Worm (Caenorhabditis elegans) whole organism, L2 larva: Measurements from ENCODE around the gene cnb-1.
A peak's percentile ranks its signal among the peaks of the same experiment; 100 is the strongest.

Experiments used
- C34F6.9 ChIP-seq: fragments of 150-350 bp; optimal IDR thresholded peaks from 2 replicates; lab custom pipeline; 2014; ENCODE audit warnings: missing biosample characterization, missing genetic modification characterization
- F13H6.1 ChIP-seq: sonication (generic microtip); optimal IDR thresholded peaks from 2 replicates; lab custom pipeline; 2016; ENCODE audit warnings: missing genetic modification characterization, missing compliant biosample characterization
- R02D3.7 ChIP-seq: fragments of 150-350 bp; optimal IDR thresholded peaks from 2 replicates; lab custom pipeline; 2014; ENCODE audit warnings: missing biosample characterization, missing genetic modification characterization
- Y55F3AM.14 ChIP-seq: fragments of 200-800 bp; sonication (Bioruptor generic); optimal IDR thresholded peaks from 2 replicates; lab custom pipeline; 2018; ENCODE audit warnings: mild to moderate bottlenecking, missing genetic modification characterization, missing compliant biosample characterization
- ZK546.5 ChIP-seq: sonication (generic microtip); optimal IDR thresholded peaks from 2 replicates; lab custom pipeline; 2017; ENCODE audit warnings: missing biosample characterization, missing genetic modification characterization
- alr-1 ChIP-seq: fragments of 150-350 bp; optimal IDR thresholded peaks from 2 replicates; lab custom pipeline; 2014; ENCODE audit warnings: missing biosample characterization, missing genetic modification characterization
- aly-2 ChIP-seq: fragments of 150-350 bp; optimal IDR thresholded peaks from 2 replicates; lab custom pipeline; 2014; ENCODE audit warnings: missing biosample characterization, missing genetic modification characterization
- ama-1 ChIP-seq: fragments of 150-350 bp; optimal IDR thresholded peaks from 2 replicates; lab custom pipeline; 2018; ENCODE audit warnings: inconsistent platforms
- blmp-1 ChIP-seq: sonication (generic microtip); optimal IDR thresholded peaks from 2 replicates; lab custom pipeline; 2017; ENCODE audit warnings: missing genetic modification characterization, mild to moderate bottlenecking, missing compliant biosample characterization, antibody characterized with exemption, moderate library complexity; ENCODE audit not compliant: insufficient read depth
- ceh-16 ChIP-seq: fragments of 150-350 bp; optimal IDR thresholded peaks from 2 replicates; lab custom pipeline; 2014; ENCODE audit warnings: missing biosample characterization, missing genetic modification characterization
- ceh-82 ChIP-seq: fragments of 150-350 bp; optimal IDR thresholded peaks from 2 replicates; lab custom pipeline; 2014; ENCODE audit warnings: missing biosample characterization, missing genetic modification characterization
- crh-2 ChIP-seq: sonication (generic microtip); optimal IDR thresholded peaks from 2 replicates; lab custom pipeline; 2017; ENCODE audit warnings: missing biosample characterization, missing genetic modification characterization
- dmd-4 ChIP-seq: sonication (generic microtip); optimal IDR thresholded peaks from 2 replicates; lab custom pipeline; 2017; ENCODE audit warnings: missing biosample characterization, missing genetic modification characterization
- egl-27 ChIP-seq: sonication (generic microtip); optimal IDR thresholded peaks from 3 replicates; lab custom pipeline; 2017; ENCODE audit warnings: missing biosample characterization, missing genetic modification reagents, missing genetic modification characterization
- elt-1 ChIP-seq: fragments of 150-350 bp; optimal IDR thresholded peaks from 2 replicates; lab custom pipeline; 2014; ENCODE audit warnings: missing biosample characterization, missing genetic modification characterization
- elt-3 ChIP-seq: sonication (generic microtip); optimal IDR thresholded peaks from 2 replicates; lab custom pipeline; 2017; ENCODE audit warnings: missing biosample characterization, missing genetic modification characterization
- fos-1 ChIP-seq: fragments of 150-350 bp; optimal IDR thresholded peaks from 2 replicates; lab custom pipeline; 2014; ENCODE audit warnings: missing biosample characterization, missing genetic modification characterization
- gmeb-1 ChIP-seq: fragments of 150-350 bp; optimal IDR thresholded peaks from 2 replicates; lab custom pipeline; 2014; ENCODE audit warnings: missing biosample characterization, missing genetic modification characterization
- lin-11 ChIP-seq: fragments of 150-350 bp; sonication (generic microtip); optimal IDR thresholded peaks from 2 replicates; lab custom pipeline; 2014; ENCODE audit warnings: missing biosample characterization, missing genetic modification characterization, inconsistent platforms, mixed read lengths
- lin-13 ChIP-seq: fragments of 150-350 bp; optimal IDR thresholded peaks from 2 replicates; lab custom pipeline; 2014; ENCODE audit warnings: missing biosample characterization, missing genetic modification reagents, missing genetic modification characterization
- lin-39 ChIP-seq: fragments of 150-350 bp; optimal IDR thresholded peaks from 2 replicates; lab custom pipeline; 2014; ENCODE audit warnings: missing biosample characterization, missing genetic modification reagents, missing genetic modification characterization
- lsy-2 ChIP-seq, 2 experiments: fragments of 150-350 bp in 1 of 2; sonication (generic microtip) in 1 of 2; optimal IDR thresholded peaks; 2 replicates each; lab custom pipeline; 2014 to 2017; ENCODE audit warnings: missing biosample characterization in 2 of 2, missing genetic modification characterization in 2 of 2
- mab-5 ChIP-seq: fragments of 150-350 bp; optimal IDR thresholded peaks from 2 replicates; lab custom pipeline; 2014; ENCODE audit warnings: missing biosample characterization, missing genetic modification characterization
- mbf-1 ChIP-seq: sonication (generic microtip); optimal IDR thresholded peaks from 2 replicates; lab custom pipeline; 2017; ENCODE audit warnings: missing biosample characterization, missing genetic modification characterization
- mdl-1 ChIP-seq, 2 experiments: fragments of 150-350 bp in 1 of 2; sonication (generic microtip) in 1 of 2; optimal IDR thresholded peaks; 2 replicates each; lab custom pipeline; 2017; ENCODE audit warnings: missing biosample characterization in 2 of 2, missing genetic modification characterization in 2 of 2
- nhr-10 ChIP-seq: sonication (generic microtip); optimal IDR thresholded peaks from 2 replicates; lab custom pipeline; 2017; ENCODE audit warnings: missing biosample characterization, missing genetic modification characterization
- nhr-11 ChIP-seq: fragments of 150-350 bp; optimal IDR thresholded peaks from 2 replicates; lab custom pipeline; 2014; ENCODE audit warnings: missing biosample characterization, missing genetic modification characterization
- nhr-12 ChIP-seq: fragments of 150-350 bp; optimal IDR thresholded peaks from 2 replicates; lab custom pipeline; 2014; ENCODE audit warnings: missing biosample characterization, missing genetic modification characterization
- nhr-129 ChIP-seq: fragments of 150-350 bp; optimal IDR thresholded peaks from 2 replicates; lab custom pipeline; 2014; ENCODE audit warnings: missing biosample characterization, missing genetic modification characterization
- nhr-21 ChIP-seq: fragments of 150-350 bp; optimal IDR thresholded peaks from 2 replicates; lab custom pipeline; 2014; ENCODE audit warnings: missing biosample characterization, missing genetic modification characterization
- nhr-23 ChIP-seq: fragments of 150-350 bp; optimal IDR thresholded peaks from 2 replicates; lab custom pipeline; 2014; ENCODE audit warnings: missing biosample characterization, missing genetic modification reagents, missing genetic modification characterization
- nhr-237 ChIP-seq: fragments of 150-350 bp; optimal IDR thresholded peaks from 2 replicates; lab custom pipeline; 2014; ENCODE audit warnings: missing biosample characterization, missing genetic modification characterization
- nhr-25 ChIP-seq: fragments of 150-350 bp; sonication (generic microtip); optimal IDR thresholded peaks from 3 replicates; lab custom pipeline; 2014; ENCODE audit warnings: missing biosample characterization, missing genetic modification characterization
- nhr-6 ChIP-seq: fragments of 150-350 bp; optimal IDR thresholded peaks from 2 replicates; lab custom pipeline; 2014; ENCODE audit warnings: missing biosample characterization, missing genetic modification characterization
- nhr-77 ChIP-seq: fragments of 150-350 bp; optimal IDR thresholded peaks from 2 replicates; lab custom pipeline; 2014; ENCODE audit warnings: missing biosample characterization, missing genetic modification characterization
- peb-1 ChIP-seq: fragments of 150-350 bp; optimal IDR thresholded peaks from 2 replicates; lab custom pipeline; 2014; ENCODE audit warnings: missing biosample characterization, missing genetic modification characterization
- sem-4 ChIP-seq: fragments of 150-350 bp; optimal IDR thresholded peaks from 2 replicates; lab custom pipeline; 2014; ENCODE audit warnings: missing biosample characterization, missing genetic modification reagents, missing genetic modification characterization
- skn-1 ChIP-seq: sonication (generic microtip); optimal IDR thresholded peaks from 2 replicates; lab custom pipeline; 2017; ENCODE audit warnings: missing biosample characterization, missing genetic modification characterization
- sma-3 ChIP-seq: sonication (generic microtip); optimal IDR thresholded peaks from 2 replicates; lab custom pipeline; 2016; ENCODE audit warnings: missing genetic modification reagents, missing genetic modification characterization, missing compliant biosample characterization
- sma-9 ChIP-seq, 2 experiments: fragments of 150-350 bp in 1 of 2; sonication (generic microtip) in 1 of 2; optimal IDR thresholded peaks; 2 replicates each; lab custom pipeline; 2014 to 2016; ENCODE audit warnings: missing genetic modification characterization in 2 of 2, mild to moderate bottlenecking in 1 of 2, missing biosample characterization in 1 of 2, missing compliant biosample characterization in 1 of 2, missing genetic modification reagents in 1 of 2, moderate library complexity in 1 of 2
- snpc-4 ChIP-seq: fragments of 150-350 bp; optimal IDR thresholded peaks from 2 replicates; lab custom pipeline; 2014; ENCODE audit warnings: missing biosample characterization, missing genetic modification characterization
- unc-39 ChIP-seq: fragments of 150-350 bp; optimal IDR thresholded peaks from 2 replicates; lab custom pipeline; 2014; ENCODE audit warnings: missing biosample characterization, missing genetic modification characterization
- unc-55 ChIP-seq: fragments of 150-350 bp; sonication (generic microtip); optimal IDR thresholded peaks from 3 replicates; lab custom pipeline; 2014; ENCODE audit warnings: missing biosample characterization, missing genetic modification reagents, missing genetic modification characterization
- unc-62 ChIP-seq: fragments of 150-350 bp; optimal IDR thresholded peaks from 2 replicates; lab custom pipeline; 2014; ENCODE audit warnings: missing biosample characterization, missing genetic modification reagents, missing genetic modification characterization
- zag-1 ChIP-seq: fragments of 150-350 bp; optimal IDR thresholded peaks from 2 replicates; lab custom pipeline; 2014; ENCODE audit warnings: missing biosample characterization, missing genetic modification characterization
- ztf-1 ChIP-seq: fragments of 200-800 bp; sonication (Bioruptor generic); conservative IDR thresholded peaks from 2 replicates; pipeline ENCODE4 v1.3.6; 2022; ENCODE audit warnings: missing genetic modification characterization, missing compliant biosample characterization
- ztf-11 ChIP-seq: sonication (generic microtip); optimal IDR thresholded peaks from 2 replicates; lab custom pipeline; 2017; ENCODE audit warnings: missing biosample characterization, missing genetic modification characterization
- ztf-4 ChIP-seq: fragments of 150-350 bp; optimal IDR thresholded peaks from 2 replicates; lab custom pipeline; 2014; ENCODE audit warnings: missing biosample characterization, missing genetic modification characterization

cnb-1 gene

DNA sequence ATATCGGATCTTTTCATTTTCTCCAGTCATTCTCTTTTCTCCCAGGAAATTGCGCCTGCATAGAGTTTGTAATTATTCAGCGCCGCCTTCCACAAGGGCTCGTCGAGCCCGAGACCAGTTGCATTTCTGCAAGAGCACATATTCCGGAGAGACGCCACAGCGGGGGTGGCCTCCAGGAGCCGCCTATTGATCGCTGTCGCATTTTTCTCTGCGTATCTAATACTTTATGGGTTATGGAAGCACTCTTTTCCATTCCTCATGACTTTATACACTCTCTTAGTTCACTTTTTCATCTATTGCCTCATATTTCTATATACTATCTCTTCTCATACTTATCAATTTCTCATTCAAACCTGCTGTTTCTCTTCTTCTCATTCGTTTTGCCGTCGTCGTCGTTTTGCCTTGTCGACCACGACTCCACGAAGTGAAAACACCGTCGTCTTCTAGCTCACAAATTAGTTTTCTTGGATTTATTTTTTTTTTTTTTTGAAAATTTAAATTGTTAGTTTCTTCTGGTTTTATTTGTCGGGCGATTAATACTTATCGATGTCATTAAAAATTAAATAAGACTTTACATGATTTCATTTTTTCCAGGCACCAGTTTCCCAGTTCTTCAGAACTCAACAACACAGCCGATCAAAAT lies at the start of gene cnb-1:
Gene cnb-1 (plus strand): TSS at position 593 of the 643 bp plus-strand sequence.
- TF ChIP-seq aly-2 (no peak), F13H6.1 (tag; lab: Kevin White, UChicago) (peak; percentile 79), ceh-16 (no peak), ceh-82 (tag; lab: Kevin White, UChicago) (no peak), elt-1 (tag; lab: Kevin White, UChicago) (no peak), crh-2 (tag; lab: Kevin White, UChicago) (peak; percentile 80), nhr-21 (tag; lab: Kevin White, UChicago) (peak; percentile 45), nhr-77 (tag; lab: Kevin White, UChicago) (no peak), lin-11 (tag; lab: Kevin White, UChicago) (peak; percentile 82), snpc-4 (tag; lab: Kevin White, UChicago) (peak; percentile 40), nhr-10 (tag; lab: Kevin White, UChicago) (no peak), elt-3 (tag; lab: Kevin White, UChicago) (no peak), ZK546.5 (tag; lab: Kevin White, UChicago) (no peak), egl-27 (tag; lab: Kevin White, UChicago) (peak; percentile 17), fos-1 (tag; lab: Kevin White, UChicago) (peak; percentile 39), unc-39 (no peak), C34F6.9 (tag; lab: Kevin White, UChicago) (peak; percentile 91), nhr-23 (tag; lab: Kevin White, UChicago) (no peak), ztf-1 (GFP tag; lab: Robert Waterston, UW) (no peak), peb-1 (tag; lab: Kevin White, UChicago) (no peak), ztf-11 (tag; lab: Kevin White, UChicago) (no peak), mbf-1 (tag; lab: Kevin White, UChicago) (no peak), unc-55 (GFP tag; lab: Kevin White, UChicago) (peak; percentile 87), dmd-4 (tag; lab: Kevin White, UChicago) (no peak), ama-1 (lab: Kevin White, UChicago) (no peak), sma-3 (no peak), R02D3.7 (tag; lab: Kevin White, UChicago) (no peak), lsy-2 (tag; optimal IDR thresholded peaks at IDR 0.05; lab: Kevin White, UChicago) (peak; percentile 13 to 79), blmp-1 (tag; lab: Kevin White, UChicago) (no peak), gmeb-1 (peak; percentile 57), lin-39 (tag; lab: Kevin White, UChicago) (no peak), sma-9 (GFP tag; optimal IDR thresholded peaks at IDR 0.05; lab: Kevin White, UChicago) (peak; percentile 78), sma-9 (tag; optimal IDR thresholded peaks at IDR 0.05; lab: Kevin White, UChicago) (no peak), nhr-25 (tag; lab: Kevin White, UChicago) (no peak), nhr-12 (tag; lab: Kevin White, UChicago) (no peak), unc-62 (GFP tag; lab: Kevin White, UChicago) (no peak), Y55F3AM.14 (GFP tag; lab: Kevin White, UChicago) (no peak), alr-1 (tag; lab: Kevin White, UChicago) (no peak), lin-13 (GFP tag; lab: Kevin White, UChicago) (no peak), mdl-1 (tag; optimal IDR thresholded peaks at IDR 0.05; lab: Kevin White, UChicago) (no peak), mab-5 (tag; lab: Kevin White, UChicago) (peak; percentile 53), nhr-237 (no peak), sem-4 (tag; lab: Kevin White, UChicago) (peak; percentile 43), zag-1 (peak; percentile 68), nhr-129 (tag; lab: Kevin White, UChicago) (peak; percentile 53), nhr-11 (tag; lab: Kevin White, UChicago) (no peak), nhr-6 (peak; percentile 26), skn-1 (tag; lab: Kevin White, UChicago) (no peak), ztf-4 (tag; lab: Kevin White, UChicago) (peak; percentile 33)
